Fruit fly (Drosophila melanogaster) whole organism, embryonic: ENCODE measurements around the gene JMJD5.

Experiments
- Aef1 ChIP-seq: fragments of 200-800 bp; sonication (Bioruptor generic); IDR thresholded peaks from 3 replicates; pipeline ENCODE4 v1.3.6; 2022; ENCODE audit warnings: missing biosample characterization, missing genetic modification characterization
- Asciz ChIP-seq: fragments of 200-800 bp; sonication (Bioruptor generic); optimal IDR thresholded peaks from 2 replicates; lab custom pipeline; 2017; ENCODE audit warnings: missing biosample characterization, mild to moderate bottlenecking, missing genetic modification characterization, missing genetic modification reagents
- BtbVII ChIP-seq: fragments of 200-800 bp; sonication (Bioruptor generic); optimal IDR thresholded peaks from 3 replicates; lab custom pipeline; 2017; ENCODE audit warnings: missing biosample characterization, mild to moderate bottlenecking, missing genetic modification characterization
- C15 ChIP-seq: fragments of 200-800 bp; sonication (Bioruptor generic); IDR thresholded peaks from 3 replicates; pipeline ENCODE4 v1.3.6; 2022; ENCODE audit warnings: missing biosample characterization, missing genetic modification characterization
- CG12236 ChIP-seq: fragments of 200-800 bp; sonication (Bioruptor generic); optimal IDR thresholded peaks from 2 replicates; lab custom pipeline; 2016; ENCODE audit warnings: missing biosample characterization, missing genetic modification characterization
- CG13287 ChIP-seq: fragments of 200-800 bp; sonication (Bioruptor generic); IDR thresholded peaks from 2 replicates; pipeline ENCODE4 v1.3.6; 2022; ENCODE audit warnings: missing biosample characterization, missing genetic modification characterization; ENCODE audit not compliant: partially characterized antibody
- CG13296 ChIP-seq: fragments of 200-800 bp; sonication (Bioruptor generic); optimal IDR thresholded peaks from 3 replicates; lab custom pipeline; 2018; ENCODE audit warnings: missing biosample characterization, mild to moderate bottlenecking, missing genetic modification characterization
- CG14860 ChIP-seq: fragments of 200-800 bp; sonication (Bioruptor generic); IDR thresholded peaks from 3 replicates; pipeline ENCODE4 v1.3.6; 2022; ENCODE audit warnings: missing biosample characterization, missing genetic modification characterization; ENCODE audit not compliant: partially characterized antibody
- CG15269 ChIP-seq: fragments of 200-800 bp; sonication (Bioruptor generic); optimal IDR thresholded peaks from 2 replicates; lab custom pipeline; 2018; ENCODE audit warnings: missing biosample characterization, mild to moderate bottlenecking, missing genetic modification characterization, moderate library complexity
- CG17612 ChIP-seq: fragments of 200-800 bp; sonication (Bioruptor generic); IDR thresholded peaks from 2 replicates; pipeline ENCODE4 v1.3.6; 2022; ENCODE audit warnings: missing biosample characterization, missing genetic modification characterization
- CG17802 ChIP-seq: fragments of 200-800 bp; sonication (Bioruptor generic); optimal IDR thresholded peaks from 2 replicates; lab custom pipeline; 2018; ENCODE audit warnings: missing biosample characterization, mild to moderate bottlenecking, missing genetic modification characterization, moderate library complexity
- CG32532 ChIP-seq: fragments of 200-800 bp; sonication (Bioruptor generic); IDR thresholded peaks from 2 replicates; pipeline ENCODE4 v1.3.6; 2022; ENCODE audit warnings: missing biosample characterization, missing genetic modification characterization
- CG4707 ChIP-seq: fragments of 200-800 bp; sonication (Bioruptor generic); optimal IDR thresholded peaks from 2 replicates; lab custom pipeline; 2018; ENCODE audit warnings: missing biosample characterization, mild to moderate bottlenecking, missing genetic modification characterization, moderate library complexity
- CG6175 ChIP-seq: fragments of 200-800 bp; sonication (Bioruptor generic); IDR thresholded peaks from 3 replicates; pipeline ENCODE4 v1.3.6; 2022; ENCODE audit warnings: missing biosample characterization, missing genetic modification characterization
- CG8290 ChIP-seq, 3 experiments: fragments of 200-800 bp; sonication (Bioruptor generic); optimal IDR thresholded peaks; 2 replicates each; lab custom pipeline; 2016 to 2019; ENCODE audit warnings: missing biosample characterization in 3 of 3, missing genetic modification characterization in 3 of 3, mild to moderate bottlenecking in 2 of 3, moderate library complexity in 1 of 3
- CG9437 ChIP-seq: fragments of 200-800 bp; sonication (Bioruptor generic); optimal IDR thresholded peaks from 2 replicates; lab custom pipeline; 2018; ENCODE audit warnings: missing biosample characterization, mild to moderate bottlenecking, missing genetic modification characterization
- CG9876 ChIP-seq: fragments of 200-800 bp; sonication (Bioruptor generic); optimal IDR thresholded peaks from 2 replicates; lab custom pipeline; 2016; ENCODE audit warnings: missing biosample characterization, missing genetic modification characterization
- CG9932 ChIP-seq: fragments of 200-800 bp; sonication (Bioruptor generic); IDR thresholded peaks from 2 replicates; pipeline ENCODE4 v1.3.6; 2022; ENCODE audit warnings: missing biosample characterization, missing genetic modification characterization
- D ChIP-seq, 2 experiments: fragments of 200-800 bp in 1 of 2; fragments of >200 bp in 1 of 2; sonication (Bioruptor generic) in 1 of 2; optimal IDR thresholded peaks; 2 replicates in 1 of 2; 3 replicates in 1 of 2; lab custom pipeline; 2017; ENCODE audit warnings: mild to moderate bottlenecking in 1 of 2, missing biosample characterization in 1 of 2, missing genetic modification characterization in 1 of 2, missing genetic modification reagents in 1 of 2
- Dfd ChIP-seq, 2 experiments: fragments of >200 bp; optimal IDR thresholded peaks; 2 replicates each; lab custom pipeline; 2017; ENCODE audit warnings: missing biosample characterization in 2 of 2, missing genetic modification characterization in 2 of 2
- Doc2 ChIP-seq: fragments of 200-800 bp; sonication (Bioruptor generic); IDR thresholded peaks from 2 replicates; pipeline ENCODE4 v1.3.6; 2022; ENCODE audit warnings: missing biosample characterization, missing genetic modification characterization
- Drgx ChIP-seq: fragments of 200-800 bp; sonication (Bioruptor generic); IDR thresholded peaks from 2 replicates; pipeline ENCODE4 v1.3.6; 2022; ENCODE audit warnings: missing biosample characterization, missing genetic modification characterization
- Ets65A ChIP-seq: fragments of 200-800 bp; sonication (Bioruptor generic); peaks from one replicate; lab custom pipeline; 2016; ENCODE audit warnings: missing biosample characterization, missing genetic modification characterization
- Fer2 ChIP-seq: fragments of 200-800 bp; sonication (Bioruptor generic); optimal IDR thresholded peaks from 2 replicates; lab custom pipeline; 2018; ENCODE audit warnings: missing biosample characterization, mild to moderate bottlenecking, missing genetic modification characterization, moderate library complexity
- HLHmδ ChIP-seq: fragments of 200-800 bp; sonication (Bioruptor generic); optimal IDR thresholded peaks from 2 replicates; lab custom pipeline; 2018; ENCODE audit warnings: missing biosample characterization, mild to moderate bottlenecking, missing genetic modification characterization, moderate library complexity
- Jarid2 ChIP-seq: fragments of 200-800 bp; sonication (Bioruptor generic); optimal IDR thresholded peaks from 3 replicates; lab custom pipeline; 2017; ENCODE audit warnings: mild to moderate bottlenecking, missing biosample characterization, missing genetic modification reagents, missing genetic modification characterization
- Lhr ChIP-seq: fragments of 200-800 bp; sonication (Bioruptor generic); optimal IDR thresholded peaks from 3 replicates; lab custom pipeline; 2017; ENCODE audit warnings: mild to moderate bottlenecking, missing biosample characterization, missing genetic modification reagents, missing genetic modification characterization
- Med ChIP-seq: fragments of 200-800 bp; sonication (Bioruptor generic); peaks from one replicate; lab custom pipeline; 2016; ENCODE audit warnings: missing biosample characterization, missing genetic modification characterization, mild to moderate bottlenecking, inconsistent platforms, moderate library complexity
- Nf-YA ChIP-seq: fragments of 200-800 bp; sonication (Bioruptor generic); IDR thresholded peaks from 2 replicates; pipeline ENCODE4 v1.3.6; 2022; ENCODE audit warnings: missing biosample characterization, missing genetic modification characterization
- Nf-YB ChIP-seq: fragments of 200-800 bp; sonication (Bioruptor generic); optimal IDR thresholded peaks from 3 replicates; lab custom pipeline; 2019; ENCODE audit warnings: missing biosample characterization, mild to moderate bottlenecking, missing genetic modification characterization, moderate library complexity
- NfI ChIP-seq: fragments of 200-800 bp; sonication (Bioruptor generic); optimal IDR thresholded peaks from 3 replicates; lab custom pipeline; 2018; ENCODE audit warnings: missing biosample characterization, mild to moderate bottlenecking, missing genetic modification characterization, moderate library complexity
- Opbp ChIP-seq: fragments of 200-800 bp; sonication (Bioruptor generic); IDR thresholded peaks from 3 replicates; pipeline ENCODE4 v1.3.6; 2022; ENCODE audit warnings: missing biosample characterization, missing genetic modification characterization; ENCODE audit not compliant: partially characterized antibody
- Sin3A ChIP-seq: fragments of >200 bp; optimal IDR thresholded peaks from 2 replicates; lab custom pipeline; 2018
- Sox100B ChIP-seq: fragments of 200-800 bp; sonication (Bioruptor generic); optimal IDR thresholded peaks from 3 replicates; lab custom pipeline; 2018; ENCODE audit warnings: missing biosample characterization, mild to moderate bottlenecking, missing genetic modification characterization
- YL-1 ChIP-seq: fragments of 200-800 bp; sonication (Bioruptor generic); optimal IDR thresholded peaks from 3 replicates; lab custom pipeline; 2017; ENCODE audit warnings: missing biosample characterization, mild to moderate bottlenecking, missing genetic modification characterization
- bbx ChIP-seq: fragments of 200-800 bp; sonication (Bioruptor generic); IDR thresholded peaks from 2 replicates; pipeline ENCODE4 v1.3.6; 2022; ENCODE audit warnings: missing biosample characterization, missing genetic modification characterization; ENCODE audit not compliant: partially characterized antibody
- bigmax ChIP-seq: fragments of 200-800 bp; sonication (Bioruptor generic); optimal IDR thresholded peaks from 2 replicates; lab custom pipeline; 2018; ENCODE audit warnings: missing biosample characterization, mild to moderate bottlenecking, missing genetic modification characterization
- btn ChIP-seq: fragments of 200-800 bp; sonication (Bioruptor generic); optimal IDR thresholded peaks from 2 replicates; lab custom pipeline; 2016; ENCODE audit warnings: missing biosample characterization, missing genetic modification characterization
- chif ChIP-seq, 2 experiments: fragments of 200-800 bp; sonication (Bioruptor generic); optimal IDR thresholded peaks; 3 replicates each; lab custom pipeline; 2016; ENCODE audit warnings: missing biosample characterization in 2 of 2, missing genetic modification characterization in 2 of 2
- ci ChIP-seq: fragments of 200-800 bp; sonication (Bioruptor generic); IDR thresholded peaks from 3 replicates; pipeline ENCODE4 v1.3.6; 2022; ENCODE audit warnings: missing biosample characterization, missing genetic modification characterization
- crp ChIP-seq, 2 experiments: fragments of 200-800 bp; sonication (Bioruptor generic); optimal IDR thresholded peaks; 2 replicates in 1 of 2; 3 replicates in 1 of 2; lab custom pipeline; 2017; ENCODE audit warnings: missing biosample characterization in 2 of 2, missing genetic modification characterization in 2 of 2, mild to moderate bottlenecking in 1 of 2, moderate library complexity in 1 of 2
- emc ChIP-seq: fragments of 200-800 bp; sonication (Bioruptor generic); optimal IDR thresholded peaks from 2 replicates; lab custom pipeline; 2016; ENCODE audit warnings: missing biosample characterization, missing genetic modification characterization
- gcm ChIP-seq: fragments of 200-800 bp; sonication (Bioruptor generic); optimal IDR thresholded peaks from 2 replicates; lab custom pipeline; 2019; ENCODE audit warnings: missing biosample characterization, mild to moderate bottlenecking, missing genetic modification characterization, moderate library complexity
- kay ChIP-seq: fragments of 200-800 bp; sonication (Bioruptor generic); optimal IDR thresholded peaks from 2 replicates; lab custom pipeline; 2016; ENCODE audit warnings: missing biosample characterization, missing genetic modification characterization
- klu ChIP-seq: fragments of 200-800 bp; sonication (Bioruptor generic); IDR thresholded peaks from 2 replicates; pipeline ENCODE4 v1.3.6; 2022; ENCODE audit warnings: missing biosample characterization, missing genetic modification characterization
- row ChIP-seq: fragments of 200-800 bp; sonication (Bioruptor generic); IDR thresholded peaks from 3 replicates; pipeline ENCODE4 v1.3.6; 2022; ENCODE audit warnings: missing biosample characterization, missing genetic modification characterization
- sens ChIP-seq: fragments of 200-800 bp; sonication (Bioruptor generic); peaks from one replicate; lab custom pipeline; 2016; ENCODE audit warnings: missing biosample characterization, missing genetic modification characterization
- shn ChIP-seq: fragments of 200-800 bp; sonication (Bioruptor generic); optimal IDR thresholded peaks from 3 replicates; lab custom pipeline; 2016; ENCODE audit warnings: missing biosample characterization, missing genetic modification characterization
- sima ChIP-seq: fragments of 200-800 bp; sonication (Bioruptor generic); optimal IDR thresholded peaks from 2 replicates; lab custom pipeline; 2016; ENCODE audit warnings: missing biosample characterization, missing genetic modification characterization
- usp ChIP-seq: fragments of >200 bp; optimal IDR thresholded peaks from 2 replicates; lab custom pipeline; 2017; ENCODE audit warnings: missing biosample characterization, missing genetic modification characterization

Gene JMJD5

DNA sequence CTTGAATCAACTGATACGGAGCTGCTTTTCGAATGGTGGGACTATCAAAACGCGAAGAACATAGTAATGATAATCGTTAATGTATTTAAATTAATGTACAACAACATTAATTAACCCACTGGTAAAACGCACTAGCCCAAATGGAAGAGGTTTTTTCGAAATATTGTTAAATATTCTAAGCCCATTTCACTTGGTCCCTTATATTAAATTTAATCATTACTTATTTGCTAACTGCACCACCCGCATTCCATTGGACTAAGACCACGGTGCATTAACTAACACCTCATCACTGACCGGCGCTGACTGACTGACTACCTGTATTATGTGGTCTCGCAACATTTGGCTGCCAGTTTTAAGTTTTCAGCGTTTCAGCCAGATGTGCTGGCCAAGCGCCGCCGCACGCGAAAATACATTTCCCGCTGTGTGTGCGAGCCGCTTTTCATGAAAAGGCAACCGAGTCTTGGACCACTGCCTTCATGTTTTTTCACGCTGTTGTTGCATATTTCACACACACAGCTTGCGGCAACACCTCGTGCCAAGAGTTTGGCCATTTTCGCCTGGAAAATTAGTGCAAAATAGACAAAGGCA is 47.3 kb downstream of the JMJD5 start (continued):
- TF ChIP-seq sima (no peak), shn (GFP tag; lab: Kevin White, UChicago) (no peak), CG17802 (tag; lab: Kevin White, UChicago) (no peak), btn (GFP tag; lab: Kevin White, UChicago) (no peak), C15 (GFP tag; lab: Robert Waterston, UW) (no peak), Opbp (GFP tag; lab: Robert Waterston, UW) (no peak), Aef1 (GFP tag; lab: Robert Waterston, UW) (no peak), Sin3A (lab: Kevin White, UChicago) (no peak), Med (peak; percentile 65), Ets65A (peak; percentile 13), D (optimal IDR thresholded peaks at IDR 0.05; lab: Kevin White, UChicago) (no peak), D (GFP tag; optimal IDR thresholded peaks at IDR 0.05; lab: Kevin White, UChicago) (no peak), chif (GFP tag; optimal IDR thresholded peaks at IDR 0.05; lab: Kevin White, UChicago) (peak in 1 of 2 experiments; percentile 4), CG14860 (GFP tag; lab: Robert Waterston, UW) (no peak), Drgx (GFP tag; lab: Robert Waterston, UW) (peak; percentile 45; the same call in 1 of the 2 replicates), crp (GFP tag; optimal IDR thresholded peaks at IDR 0.05; lab: Kevin White, UChicago) (no peak), klu (GFP tag; lab: Robert Waterston, UW) (no peak), row (GFP tag; lab: Robert Waterston, UW) (peak; percentile 23; the same call in 1 of the 3 replicates), CG4707 (GFP tag; lab: Kevin White, UChicago) (no peak), NfI (GFP tag; lab: Kevin White, UChicago) (no peak), CG9876 (GFP tag; lab: Kevin White, UChicago) (no peak), Fer2 (tag; lab: Kevin White, UChicago) (no peak), CG6175 (GFP tag; lab: Robert Waterston, UW) (no peak; the same call in 2 of the 3 replicates), Asciz (GFP tag; lab: Kevin White, UChicago) (no peak), kay (GFP tag; lab: Kevin White, UChicago) (no peak), Nf-YA (no peak), CG15269 (peak; percentile 23), Sox100B (GFP tag; lab: Kevin White, UChicago) (peak; percentile 0), Jarid2 (GFP tag; lab: Kevin White, UChicago) (no peak), bbx (GFP tag; lab: Robert Waterston, UW) (no peak), gcm (GFP tag; lab: Kevin White, UChicago) (no peak), Nf-YB (no peak), HLHmδ (no peak), YL-1 (no peak), CG8290 (GFP tag; optimal IDR thresholded peaks at IDR 0.05; lab: Kevin White, UChicago) (no peak), CG8290 (tag; optimal IDR thresholded peaks at IDR 0.05; lab: Kevin White, UChicago) (no peak), emc (GFP tag; lab: Kevin White, UChicago) (no peak), CG12236 (GFP tag; lab: Kevin White, UChicago) (no peak), ci (GFP tag; lab: Robert Waterston, UW) (peak; percentile 46; the same call in 1 of the 3 replicates), bigmax (no peak), CG17612 (GFP tag; lab: Robert Waterston, UW) (no peak), CG13296 (no peak), Doc2 (GFP tag; lab: Robert Waterston, UW) (no peak), BtbVII (no peak), CG13287 (GFP tag; lab: Robert Waterston, UW) (no peak), Lhr (no peak), CG32532 (no peak), usp (GFP tag; lab: Kevin White, UChicago) (no peak), CG9437 (no peak), sens (peak; percentile 89), Dfd (GFP tag; optimal IDR thresholded peaks at IDR 0.05; lab: Kevin White, UChicago) (no peak), CG9932 (no peak)
